Fruit fly (Drosophila melanogaster) whole organism, embryonic: ENCODE measurements around the gene Mon1.

ENCODE experiments used
- Abd-B ChIP-seq: fragments of 200-800 bp; sonication (Bioruptor generic); optimal IDR thresholded peaks from 2 replicates; lab custom pipeline; 2018; ENCODE audit warnings: missing biosample characterization, mild to moderate bottlenecking, missing genetic modification characterization, moderate library complexity
- Ada2b ChIP-seq: fragments of 200-800 bp; sonication (Bioruptor generic); IDR thresholded peaks from 2 replicates; pipeline ENCODE4 v1.3.6; 2022; ENCODE audit warnings: missing biosample characterization, missing genetic modification characterization
- CG13894 ChIP-seq: fragments of 200-800 bp; sonication (Bioruptor generic); optimal IDR thresholded peaks from 3 replicates; lab custom pipeline; 2018; ENCODE audit warnings: missing biosample characterization, mild to moderate bottlenecking, missing genetic modification characterization, moderate library complexity
- CG15269 ChIP-seq: fragments of 200-800 bp; sonication (Bioruptor generic); optimal IDR thresholded peaks from 2 replicates; lab custom pipeline; 2018; ENCODE audit warnings: missing biosample characterization, mild to moderate bottlenecking, missing genetic modification characterization, moderate library complexity
- CG1529 ChIP-seq: fragments of 200-800 bp; sonication (Bioruptor generic); optimal IDR thresholded peaks from 3 replicates; lab custom pipeline; 2018; ENCODE audit warnings: missing biosample characterization, missing genetic modification characterization
- CG1603 ChIP-seq: fragments of 200-800 bp; sonication (Bioruptor generic); optimal IDR thresholded peaks from 2 replicates; lab custom pipeline; 2019; ENCODE audit warnings: missing biosample characterization, mild to moderate bottlenecking, missing genetic modification characterization, moderate library complexity
- CG17328 ChIP-seq: fragments of 200-800 bp; sonication (Bioruptor generic); IDR thresholded peaks from 2 replicates; pipeline ENCODE4 v1.3.6; 2022; ENCODE audit warnings: missing biosample characterization, missing genetic modification characterization
- CG17385 ChIP-seq: fragments of 200-800 bp; sonication (Bioruptor generic); optimal IDR thresholded peaks from 3 replicates; lab custom pipeline; 2018; ENCODE audit warnings: missing biosample characterization, mild to moderate bottlenecking, missing genetic modification characterization
- CG2875 ChIP-seq: fragments of 200-800 bp; sonication (Bioruptor generic); optimal IDR thresholded peaks from 2 replicates; lab custom pipeline; 2017; ENCODE audit warnings: missing biosample characterization, mild to moderate bottlenecking, missing genetic modification characterization, missing genetic modification reagents
- CG32532 ChIP-seq: fragments of 200-800 bp; sonication (Bioruptor generic); IDR thresholded peaks from 2 replicates; pipeline ENCODE4 v1.3.6; 2022; ENCODE audit warnings: missing biosample characterization, missing genetic modification characterization
- CG32772 ChIP-seq: fragments of 200-800 bp; sonication (Bioruptor generic); IDR thresholded peaks from 2 replicates; pipeline ENCODE4 v1.3.6; 2022; ENCODE audit warnings: missing biosample characterization, missing genetic modification characterization
- CG3281 ChIP-seq: fragments of 200-800 bp; sonication (Bioruptor generic); optimal IDR thresholded peaks from 3 replicates; lab custom pipeline; 2017; ENCODE audit warnings: missing biosample characterization, mild to moderate bottlenecking, missing genetic modification characterization
- CG3407 ChIP-seq: fragments of 200-800 bp; sonication (Bioruptor generic); optimal IDR thresholded peaks from 2 replicates; lab custom pipeline; 2018; ENCODE audit warnings: missing biosample characterization, mild to moderate bottlenecking, missing genetic modification characterization
- CG34422 ChIP-seq: fragments of 200-800 bp; sonication (Bioruptor generic); IDR thresholded peaks from 3 replicates; pipeline ENCODE4 v1.3.6; 2022; ENCODE audit warnings: missing biosample characterization, missing genetic modification characterization
- CG3726 ChIP-seq: fragments of 200-800 bp; sonication (Bioruptor generic); IDR thresholded peaks from 3 replicates; pipeline ENCODE4, ENCODE4 v1.3.6; 2022; ENCODE audit warnings: missing biosample characterization, missing genetic modification characterization
- CG4404 ChIP-seq: fragments of 200-800 bp; sonication (Bioruptor generic); IDR thresholded peaks from 2 replicates; pipeline ENCODE4 v1.3.6; 2022; ENCODE audit warnings: missing biosample characterization, missing genetic modification characterization
- CG5953 ChIP-seq: fragments of 200-800 bp; sonication (Bioruptor generic); IDR thresholded peaks from 2 replicates; pipeline ENCODE4 v1.3.6; 2022; ENCODE audit warnings: missing biosample characterization, missing genetic modification characterization
- CG6254 ChIP-seq: fragments of 200-800 bp; sonication (Bioruptor generic); optimal IDR thresholded peaks from 3 replicates; lab custom pipeline; 2017; ENCODE audit warnings: mild to moderate bottlenecking, missing biosample characterization, missing genetic modification reagents, missing genetic modification characterization
- CG7556 ChIP-seq: fragments of 200-800 bp; sonication (Bioruptor generic); optimal IDR thresholded peaks from 2 replicates; lab custom pipeline; 2017; ENCODE audit warnings: missing biosample characterization, mild to moderate bottlenecking, missing genetic modification characterization
- CG9727 ChIP-seq: fragments of 200-800 bp; sonication (Bioruptor generic); optimal IDR thresholded peaks from 3 replicates; lab custom pipeline; 2017; ENCODE audit warnings: missing biosample characterization, mild to moderate bottlenecking, missing genetic modification characterization
- Chrac-16 ChIP-seq: fragments of 200-800 bp; sonication (Bioruptor generic); optimal IDR thresholded peaks from 3 replicates; lab custom pipeline; 2016; ENCODE audit warnings: missing biosample characterization, missing genetic modification characterization
- CrebB ChIP-seq: fragments of 200-800 bp; sonication (Bioruptor generic); optimal IDR thresholded peaks from 3 replicates; lab custom pipeline; 2018; ENCODE audit warnings: missing biosample characterization, mild to moderate bottlenecking, missing genetic modification characterization
- Dbx ChIP-seq: fragments of 200-800 bp; sonication (Bioruptor generic); IDR thresholded peaks from 3 replicates; pipeline ENCODE4 v1.3.6; 2022; ENCODE audit warnings: missing biosample characterization, missing genetic modification characterization
- Dll ChIP-seq: fragments of 200-800 bp; sonication (Bioruptor generic); IDR thresholded peaks from 4 replicates; pipeline ENCODE4 v1.3.6; 2022; ENCODE audit warnings: missing biosample characterization, missing genetic modification characterization; ENCODE audit not compliant: partially characterized antibody
- Drgx ChIP-seq: fragments of 200-800 bp; sonication (Bioruptor generic); IDR thresholded peaks from 2 replicates; pipeline ENCODE4 v1.3.6; 2022; ENCODE audit warnings: missing biosample characterization, missing genetic modification characterization
- HmgZ ChIP-seq: fragments of 200-800 bp; sonication (Bioruptor generic); optimal IDR thresholded peaks from 2 replicates; lab custom pipeline; 2018; ENCODE audit warnings: missing biosample characterization, mild to moderate bottlenecking, missing genetic modification characterization
- Hmx ChIP-seq: fragments of 200-800 bp; sonication (Bioruptor generic); optimal IDR thresholded peaks from 2 replicates; lab custom pipeline; 2016; ENCODE audit warnings: missing biosample characterization, missing genetic modification characterization
- Hsf ChIP-seq: fragments of 200-800 bp; sonication (Bioruptor generic); optimal IDR thresholded peaks from 3 replicates; lab custom pipeline; 2016; ENCODE audit warnings: missing biosample characterization, missing genetic modification characterization
- NC2α ChIP-seq: fragments of 200-800 bp; sonication (Bioruptor generic); optimal IDR thresholded peaks from 2 replicates; lab custom pipeline; 2016; ENCODE audit warnings: missing biosample characterization, missing genetic modification characterization
- Rx ChIP-seq: fragments of 200-800 bp; sonication (Bioruptor generic); IDR thresholded peaks from 2 replicates; pipeline ENCODE4 v1.3.6; 2022; ENCODE audit warnings: missing biosample characterization, missing genetic modification characterization
- Sox100B ChIP-seq: fragments of 200-800 bp; sonication (Bioruptor generic); optimal IDR thresholded peaks from 3 replicates; lab custom pipeline; 2018; ENCODE audit warnings: missing biosample characterization, mild to moderate bottlenecking, missing genetic modification characterization
- ase ChIP-seq: fragments of 200-800 bp; sonication (Bioruptor generic); IDR thresholded peaks from 3 replicates; pipeline ENCODE4 v1.3.6; 2022; ENCODE audit warnings: missing biosample characterization, missing genetic modification characterization
- croc ChIP-seq: fragments of 200-800 bp; sonication (Bioruptor generic); conservative IDR thresholded peaks from 3 replicates; pipeline ENCODE4 v1.3.6; 2022; ENCODE audit warnings: missing biosample characterization, missing genetic modification characterization
- cwo ChIP-seq: fragments of 200-800 bp; sonication (Bioruptor generic); optimal IDR thresholded peaks from 3 replicates; lab custom pipeline; 2017; ENCODE audit warnings: missing biosample characterization, missing genetic modification characterization, mild to moderate bottlenecking, moderate library complexity, missing genetic modification reagents
- danr ChIP-seq: fragments of 200-800 bp; sonication (Bioruptor generic); IDR thresholded peaks from 2 replicates; pipeline ENCODE4 v1.3.6; 2022; ENCODE audit warnings: missing biosample characterization, missing genetic modification characterization
- dmrt99B ChIP-seq: fragments of 200-800 bp; sonication (Bioruptor generic); optimal IDR thresholded peaks from 2 replicates; lab custom pipeline; 2018; ENCODE audit warnings: missing biosample characterization, mild to moderate bottlenecking, missing genetic modification characterization, moderate library complexity
- eve ChIP-seq, 2 experiments: fragments of >200 bp; optimal IDR thresholded peaks; 2 replicates each; lab custom pipeline; 2017; ENCODE audit warnings: missing biosample characterization in 2 of 2, missing genetic modification characterization in 2 of 2
- ewg ChIP-seq: fragments of 200-800 bp; sonication (Bioruptor generic); optimal IDR thresholded peaks from 3 replicates; lab custom pipeline; 2017; ENCODE audit warnings: mild to moderate bottlenecking, missing biosample characterization, missing genetic modification reagents, missing genetic modification characterization
- hbn ChIP-seq: fragments of 200-800 bp; sonication (Bioruptor generic); IDR thresholded peaks from 2 replicates; pipeline ENCODE4 v1.3.6; 2022; ENCODE audit warnings: missing biosample characterization, missing genetic modification characterization; ENCODE audit not compliant: partially characterized antibody
- hkb ChIP-seq, 2 experiments: fragments of 200-800 bp in 1 of 2; fragments of >200 bp in 1 of 2; sonication (Bioruptor generic) in 1 of 2; IDR thresholded peaks in 1 of 2; optimal IDR thresholded peaks in 1 of 2; 2 replicates each; pipeline versions ENCODE4 v1.3.6 to Lab custom; 2017 to 2022; ENCODE audit warnings: missing biosample characterization in 1 of 2, missing genetic modification characterization in 1 of 2
- lmd ChIP-seq: fragments of 200-800 bp; sonication (Bioruptor generic); IDR thresholded peaks from 2 replicates; pipeline ENCODE4 v1.3.6; 2022; ENCODE audit warnings: missing biosample characterization, missing genetic modification characterization
- mam ChIP-seq: fragments of 200-800 bp; sonication (Bioruptor generic); optimal IDR thresholded peaks from 3 replicates; lab custom pipeline; 2016; ENCODE audit warnings: missing biosample characterization, missing genetic modification characterization
- rib ChIP-seq: fragments of 200-800 bp; sonication (Bioruptor generic); IDR thresholded peaks from 2 replicates; pipeline ENCODE4 v1.3.6; 2022; ENCODE audit warnings: missing biosample characterization, missing genetic modification characterization
- sc ChIP-seq, 3 experiments: fragments of >200 bp in 2 of 3; fragments of 200-800 bp in 1 of 3; sonication (Bioruptor generic) in 1 of 3; optimal IDR thresholded peaks; 2 replicates in 2 of 3; 3 replicates in 1 of 3; lab custom pipeline; 2017; ENCODE audit warnings: mild to moderate bottlenecking in 1 of 3, missing biosample characterization in 1 of 3, missing genetic modification characterization in 1 of 3, missing genetic modification reagents in 1 of 3
- scrt ChIP-seq: fragments of 200-800 bp; sonication (Bioruptor generic); optimal IDR thresholded peaks from 2 replicates; lab custom pipeline; 2018; ENCODE audit warnings: missing biosample characterization, mild to moderate bottlenecking, missing genetic modification characterization, moderate library complexity
- slbo ChIP-seq: fragments of 200-800 bp; sonication (Bioruptor generic); IDR thresholded peaks from 2 replicates; pipeline ENCODE4 v1.3.6; 2022; ENCODE audit warnings: missing biosample characterization, missing genetic modification characterization
- stc ChIP-seq: fragments of 200-800 bp; sonication (Bioruptor generic); IDR thresholded peaks from 2 replicates; pipeline ENCODE4 v1.3.6; 2022; ENCODE audit warnings: missing biosample characterization, missing genetic modification characterization
- tgo ChIP-seq: fragments of 200-800 bp; sonication (Bioruptor generic); IDR thresholded peaks from 3 replicates; pipeline ENCODE4 v1.3.6; 2022; ENCODE audit warnings: missing biosample characterization, missing genetic modification characterization
- toy ChIP-seq: fragments of 200-800 bp; sonication (Bioruptor generic); IDR thresholded peaks from 2 replicates; pipeline ENCODE4 v1.3.6; 2022; ENCODE audit warnings: missing biosample characterization, missing genetic modification characterization

Gene Mon1

DNA sequence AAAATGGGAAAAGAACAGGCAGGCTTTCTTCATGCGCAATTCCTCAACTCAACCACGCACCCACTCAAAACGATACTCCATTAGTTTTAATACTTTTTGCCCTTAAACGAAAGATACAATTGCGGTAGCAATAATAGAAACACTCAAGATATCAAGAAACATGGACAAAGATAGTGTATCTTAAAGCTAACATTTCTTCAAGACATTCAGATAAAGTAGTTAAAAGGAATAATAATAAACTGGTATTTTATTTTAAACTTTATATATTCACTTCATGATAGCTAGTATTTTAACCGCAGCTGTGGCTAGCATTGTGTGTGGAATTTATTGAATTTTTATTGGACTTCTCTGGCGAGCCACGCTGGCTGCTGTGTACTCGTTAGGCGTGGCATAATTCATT is 5.7 kb downstream of the Mon1 start (continued):
- TF ChIP-seq slbo (GFP tag; lab: Robert Waterston, UW), result 0 out of 2 replicates have a peak, but pooled peaks have one; percentile 37
- peak; percentile 33 for TF ChIP-seq Abd-B (GFP tag; lab: Kevin White, UChicago)
- peak; percentile 51 for TF ChIP-seq lmd
- TF ChIP-seq stc (GFP tag; lab: Robert Waterston, UW), result peak; percentile 52; the same call in 1 of the 2 replicates
- TF ChIP-seq CG17328 (GFP tag; lab: Robert Waterston, UW), result peak; percentile 74
- peak; percentile 62 for TF ChIP-seq CG3281 (GFP tag; lab: Kevin White, UChicago)
- TF ChIP-seq CG1529 (GFP tag; lab: Kevin White, UChicago), result peak; percentile 38
- TF ChIP-seq CG7556 (GFP tag; lab: Kevin White, UChicago), result peak; percentile 74
- TF ChIP-seq CG17385 (GFP tag; lab: Kevin White, UChicago), result peak; percentile 68
- peak; percentile 50 for TF ChIP-seq CG6254 (GFP tag; lab: Kevin White, UChicago)
- TF ChIP-seq eve (GFP tag; optimal IDR thresholded peaks at IDR 0.05; lab: Kevin White, UChicago), result no peak
- no peak for TF ChIP-seq Hmx (GFP tag; lab: Kevin White, UChicago)
- peak; percentile 52 for TF ChIP-seq Chrac-16
- 0 out of 2 replicates have a peak, but pooled peaks have one; percentile 24 for TF ChIP-seq Rx (GFP tag; lab: Robert Waterston, UW)
- TF ChIP-seq CG13894, result peak; percentile 35
- TF ChIP-seq scrt (GFP tag; lab: Kevin White, UChicago), result peak; percentile 62
- peak; percentile 66 for TF ChIP-seq cwo
- TF ChIP-seq dmrt99B (tag; lab: Kevin White, UChicago), result peak; percentile 84
- no peak for TF ChIP-seq rib (GFP tag; lab: Robert Waterston, UW)
- peak; percentile 64; the same call in 1 of the 2 replicates for TF ChIP-seq CG32772 (GFP tag; lab: Robert Waterston, UW)
- peak; percentile 59 for TF ChIP-seq Sox100B (GFP tag; lab: Kevin White, UChicago)
- peak; percentile 44; the same call in 1 of the 2 replicates for TF ChIP-seq Ada2b (GFP tag; lab: Robert Waterston, UW)
- 0 out of 3 replicates have a peak, but pooled peaks have one; percentile 29 for TF ChIP-seq Dbx (GFP tag; lab: Robert Waterston, UW)
- peak; percentile 19 for TF ChIP-seq mam
- TF ChIP-seq HmgZ (tag; lab: Kevin White, UChicago), result peak; percentile 35
- TF ChIP-seq CG2875 (GFP tag; lab: Kevin White, UChicago), result peak; percentile 32
- TF ChIP-seq CG1603 (tag; lab: Kevin White, UChicago), result peak; percentile 85
- peak; percentile 68 for TF ChIP-seq CG34422 (GFP tag; lab: Robert Waterston, UW)
- no peak for TF ChIP-seq CG3726 (GFP tag; lab: Robert Waterston, UW)
- TF ChIP-seq tgo (GFP tag; lab: Robert Waterston, UW), result peak; percentile 30; the same call in 1 of the 3 replicates
- TF ChIP-seq danr, result peak; percentile 49; the same call in 1 of the 2 replicates
- TF ChIP-seq CG4404 (GFP tag; lab: Robert Waterston, UW), result peak; percentile 40; the same call in 1 of the 2 replicates
- TF ChIP-seq hbn, result no peak
- TF ChIP-seq CG32532, result peak; percentile 36; the same call in 1 of the 2 replicates
- TF ChIP-seq CG9727 (GFP tag; lab: Kevin White, UChicago), result peak; percentile 48
- TF ChIP-seq Hsf (GFP tag; lab: Kevin White, UChicago), result peak; percentile 18
- peak; percentile 23 for TF ChIP-seq ewg (GFP tag; lab: Kevin White, UChicago)
- no peak for TF ChIP-seq NC2α (GFP tag; lab: Kevin White, UChicago)
- peak; percentile 43; the same call in 1 of the 2 replicates for TF ChIP-seq CG5953 (GFP tag; lab: Robert Waterston, UW)
- TF ChIP-seq sc (optimal IDR thresholded peaks at IDR 0.05; lab: Kevin White, UChicago), result no peak
- TF ChIP-seq sc (GFP tag; optimal IDR thresholded peaks at IDR 0.05; lab: Kevin White, UChicago), result peak; percentile 45
- TF ChIP-seq Drgx (GFP tag; lab: Robert Waterston, UW), result no peak
- no peak for TF ChIP-seq hkb (optimal IDR thresholded peaks at IDR 0.05; lab: Kevin White, UChicago)
- peak; percentile 68 for TF ChIP-seq hkb (GFP tag; IDR thresholded peaks at IDR 0.05; lab: Robert Waterston, UW)
- TF ChIP-seq Dll (GFP tag; lab: Robert Waterston, UW), result no peak
- TF ChIP-seq CG15269 (tag; lab: Kevin White, UChicago), result peak; percentile 71
- TF ChIP-seq CrebB (tag; lab: Kevin White, UChicago), result peak; percentile 37
- TF ChIP-seq CG3407 (GFP tag; lab: Kevin White, UChicago), result peak; percentile 58
- peak; percentile 42; the same call in 2 of the 3 replicates for TF ChIP-seq croc (GFP tag; lab: Robert Waterston, UW)
- no peak for TF ChIP-seq toy
- peak; percentile 44; the same call in 1 of the 3 replicates for TF ChIP-seq ase
